Fruit fly (Drosophila melanogaster) whole organism, embryonic: ENCODE measurements around the gene CG16957.
A peak's percentile ranks its signal among the peaks of the same experiment; 100 is the strongest.

ENCODE experiments used
- Adf1 ChIP-seq: fragments of 200-800 bp; sonication (Bioruptor generic); IDR thresholded peaks from 2 replicates; pipeline ENCODE4 v1.3.6; 2022; ENCODE audit warnings: missing biosample characterization, missing genetic modification characterization
- Bdp1 ChIP-seq: fragments of 200-800 bp; sonication (Bioruptor generic); optimal IDR thresholded peaks from 3 replicates; lab custom pipeline; 2016; ENCODE audit warnings: missing biosample characterization, missing genetic modification characterization
- C15 ChIP-seq: fragments of 200-800 bp; sonication (Bioruptor generic); IDR thresholded peaks from 3 replicates; pipeline ENCODE4 v1.3.6; 2022; ENCODE audit warnings: missing biosample characterization, missing genetic modification characterization
- CG11456 ChIP-seq: fragments of 200-800 bp; sonication (Bioruptor generic); IDR thresholded peaks from 3 replicates; pipeline ENCODE4 v1.3.6; 2022; ENCODE audit warnings: missing biosample characterization, missing genetic modification characterization
- CG11560 ChIP-seq: fragments of 200-800 bp; sonication (Bioruptor generic); IDR thresholded peaks from 3 replicates; pipeline ENCODE4 v1.3.6; 2022; ENCODE audit warnings: missing biosample characterization, missing genetic modification characterization
- CG12659 ChIP-seq: fragments of 200-800 bp; sonication (Bioruptor generic); optimal IDR thresholded peaks from 3 replicates; lab custom pipeline; 2017; ENCODE audit warnings: mild to moderate bottlenecking, missing biosample characterization, missing genetic modification reagents, missing genetic modification characterization
- CG13287 ChIP-seq: fragments of 200-800 bp; sonication (Bioruptor generic); IDR thresholded peaks from 2 replicates; pipeline ENCODE4 v1.3.6; 2022; ENCODE audit warnings: missing biosample characterization, missing genetic modification characterization; ENCODE audit not compliant: partially characterized antibody
- CG14014 ChIP-seq: fragments of 200-800 bp; sonication (Bioruptor generic); IDR thresholded peaks from 2 replicates; pipeline ENCODE4 v1.3.6; 2022; ENCODE audit warnings: missing biosample characterization, missing genetic modification characterization
- CG1602 ChIP-seq: fragments of 200-800 bp; sonication (Bioruptor generic); optimal IDR thresholded peaks from 3 replicates; lab custom pipeline; 2016; ENCODE audit warnings: missing biosample characterization, missing genetic modification characterization
- CG16815 ChIP-seq: fragments of 200-800 bp; sonication (Bioruptor generic); optimal IDR thresholded peaks from 3 replicates; lab custom pipeline; 2017; ENCODE audit warnings: missing biosample characterization, mild to moderate bottlenecking, missing genetic modification characterization
- CG17829 ChIP-seq: fragments of 200-800 bp; optimal IDR thresholded peaks from 2 replicates; lab custom pipeline; 2019; ENCODE audit warnings: missing biosample characterization, mild to moderate bottlenecking, missing genetic modification characterization, moderate library complexity
- CG18262 ChIP-seq: fragments of 200-800 bp; optimal IDR thresholded peaks from 3 replicates; lab custom pipeline; 2019; ENCODE audit warnings: missing biosample characterization, mild to moderate bottlenecking, missing genetic modification characterization, moderate library complexity
- CG18599 ChIP-seq: fragments of 200-800 bp; sonication (Bioruptor generic); optimal IDR thresholded peaks from 3 replicates; lab custom pipeline; 2017; ENCODE audit warnings: missing biosample characterization, missing genetic modification characterization, mild to moderate bottlenecking, moderate library complexity, missing genetic modification reagents
- CG2202 ChIP-seq: fragments of 200-800 bp; sonication (Bioruptor generic); optimal IDR thresholded peaks from 2 replicates; lab custom pipeline; 2018; ENCODE audit warnings: missing biosample characterization, mild to moderate bottlenecking, missing genetic modification characterization
- CG30403 ChIP-seq: fragments of 200-800 bp; sonication (Bioruptor generic); optimal IDR thresholded peaks from 3 replicates; lab custom pipeline; 2016; ENCODE audit warnings: missing biosample characterization, missing genetic modification characterization
- CG3065 ChIP-seq: fragments of 200-800 bp; sonication (Bioruptor generic); optimal IDR thresholded peaks from 2 replicates; lab custom pipeline; 2016; ENCODE audit warnings: missing biosample characterization, missing genetic modification characterization
- CG3163 ChIP-seq: fragments of 200-800 bp; sonication (Bioruptor generic); optimal IDR thresholded peaks from 3 replicates; lab custom pipeline; 2016; ENCODE audit warnings: missing biosample characterization, missing genetic modification characterization
- CG32772 ChIP-seq: fragments of 200-800 bp; sonication (Bioruptor generic); IDR thresholded peaks from 2 replicates; pipeline ENCODE4 v1.3.6; 2022; ENCODE audit warnings: missing biosample characterization, missing genetic modification characterization
- CG4617 ChIP-seq: fragments of 200-800 bp; sonication (Bioruptor generic); optimal IDR thresholded peaks from 3 replicates; lab custom pipeline; 2016; ENCODE audit warnings: missing biosample characterization, missing genetic modification characterization, borderline replicate concordance
- CG4820 ChIP-seq: fragments of 200-800 bp; sonication (Bioruptor generic); optimal IDR thresholded peaks from 3 replicates; lab custom pipeline; 2016; ENCODE audit warnings: missing biosample characterization, missing genetic modification characterization
- CG5245 ChIP-seq: fragments of 200-800 bp; sonication (Bioruptor generic); optimal IDR thresholded peaks from 3 replicates; lab custom pipeline; 2016; ENCODE audit warnings: missing biosample characterization, missing genetic modification characterization
- CG5953 ChIP-seq: fragments of 200-800 bp; sonication (Bioruptor generic); IDR thresholded peaks from 2 replicates; pipeline ENCODE4 v1.3.6; 2022; ENCODE audit warnings: missing biosample characterization, missing genetic modification characterization
- CG6854 ChIP-seq: fragments of 200-800 bp; sonication (Bioruptor generic); optimal IDR thresholded peaks from 3 replicates; lab custom pipeline; 2017; ENCODE audit warnings: missing biosample characterization, mild to moderate bottlenecking, missing genetic modification characterization
- CG7786 ChIP-seq: fragments of 200-800 bp; sonication (Bioruptor generic); optimal IDR thresholded peaks from 2 replicates; lab custom pipeline; 2016; ENCODE audit warnings: missing biosample characterization, missing genetic modification characterization
- CG7839 ChIP-seq: fragments of 200-800 bp; sonication (Bioruptor generic); optimal IDR thresholded peaks from 3 replicates; lab custom pipeline; 2018; ENCODE audit warnings: missing biosample characterization, mild to moderate bottlenecking, missing genetic modification characterization, moderate library complexity
- CG9609 ChIP-seq: fragments of 200-800 bp; sonication (Bioruptor generic); optimal IDR thresholded peaks from 3 replicates; lab custom pipeline; 2016; ENCODE audit warnings: missing biosample characterization, missing genetic modification characterization
- CkIIα-i1 ChIP-seq: fragments of 200-800 bp; sonication (Bioruptor generic); IDR thresholded peaks from 2 replicates; pipeline ENCODE4 v1.3.6; 2022; ENCODE audit warnings: missing biosample characterization, missing genetic modification characterization
- CoRest ChIP-seq: fragments of 200-800 bp; sonication (Bioruptor generic); optimal IDR thresholded peaks from 3 replicates; lab custom pipeline; 2018; ENCODE audit warnings: missing biosample characterization, mild to moderate bottlenecking, missing genetic modification characterization, moderate library complexity
- Doc3 ChIP-seq: fragments of 200-800 bp; sonication (Bioruptor generic); IDR thresholded peaks from 3 replicates; pipeline ENCODE4 v1.3.6; 2022; ENCODE audit warnings: missing biosample characterization, missing genetic modification characterization; ENCODE audit not compliant: partially characterized antibody
- Dref ChIP-seq: fragments of 200-800 bp; sonication (Bioruptor generic); IDR thresholded peaks from 2 replicates; pipeline ENCODE4 v1.3.6; 2022; ENCODE audit warnings: missing biosample characterization, missing genetic modification characterization
- Eip74EF ChIP-seq, 2 experiments: fragments of 200-800 bp in 1 of 2; fragments of >200 bp in 1 of 2; sonication (Bioruptor generic) in 1 of 2; optimal IDR thresholded peaks; 2 replicates each; lab custom pipeline; 2017 to 2019; ENCODE audit warnings: missing biosample characterization in 2 of 2, missing genetic modification characterization in 2 of 2, mild to moderate bottlenecking in 1 of 2, moderate library complexity in 1 of 2
- GATAe ChIP-seq: fragments of 200-800 bp; sonication (Bioruptor generic); conservative IDR thresholded peaks from 2 replicates; pipeline ENCODE4 v1.3.6; 2022; ENCODE audit warnings: missing biosample characterization, missing genetic modification characterization
- Hr51 ChIP-seq, 2 experiments: fragments of 200-800 bp; sonication (Bioruptor generic); optimal IDR thresholded peaks; 2 replicates in 1 of 2; 3 replicates in 1 of 2; lab custom pipeline; 2016 to 2018; ENCODE audit warnings: missing biosample characterization in 2 of 2, missing genetic modification characterization in 2 of 2, mild to moderate bottlenecking in 1 of 2, moderate library complexity in 1 of 2
- Hsf ChIP-seq: fragments of 200-800 bp; sonication (Bioruptor generic); optimal IDR thresholded peaks from 3 replicates; lab custom pipeline; 2016; ENCODE audit warnings: missing biosample characterization, missing genetic modification characterization
- Mrtf ChIP-seq: fragments of 200-800 bp; sonication (Bioruptor generic); IDR thresholded peaks from 3 replicates; pipeline ENCODE4 v1.3.6; 2022; ENCODE audit warnings: missing biosample characterization, missing genetic modification characterization
- Rfx ChIP-seq: fragments of 200-800 bp; sonication (Bioruptor generic); IDR thresholded peaks from 2 replicates; pipeline ENCODE4 v1.3.6; 2022; ENCODE audit warnings: missing biosample characterization, missing genetic modification characterization
- Sin3A ChIP-seq: fragments of >200 bp; optimal IDR thresholded peaks from 2 replicates; lab custom pipeline; 2018
- Xrp1 ChIP-seq: fragments of 200-800 bp; sonication (Bioruptor generic); IDR thresholded peaks from 2 replicates; pipeline ENCODE4 v1.3.6; 2022; ENCODE audit warnings: missing biosample characterization, missing genetic modification characterization
- ab ChIP-seq: fragments of 200-800 bp; sonication (Bioruptor generic); optimal IDR thresholded peaks from 2 replicates; lab custom pipeline; 2016; ENCODE audit warnings: missing biosample characterization, missing genetic modification characterization
- ara ChIP-seq: fragments of 200-800 bp; sonication (Bioruptor generic); IDR thresholded peaks from 2 replicates; pipeline ENCODE4 v1.3.6; 2022; ENCODE audit warnings: missing biosample characterization, missing genetic modification characterization
- bigmax ChIP-seq: fragments of 200-800 bp; sonication (Bioruptor generic); optimal IDR thresholded peaks from 2 replicates; lab custom pipeline; 2018; ENCODE audit warnings: missing biosample characterization, mild to moderate bottlenecking, missing genetic modification characterization
- grau ChIP-seq: fragments of 200-800 bp; optimal IDR thresholded peaks from 3 replicates; lab custom pipeline; 2019; ENCODE audit warnings: missing biosample characterization, mild to moderate bottlenecking, missing genetic modification characterization, moderate library complexity
- her ChIP-seq: fragments of 200-800 bp; sonication (Bioruptor generic); optimal IDR thresholded peaks from 2 replicates; lab custom pipeline; 2016; ENCODE audit warnings: missing biosample characterization, missing genetic modification characterization
- insv ChIP-seq, 2 experiments: fragments of 200-800 bp; sonication (Bioruptor generic); optimal IDR thresholded peaks; 3 replicates each; lab custom pipeline; 2016 to 2018; ENCODE audit warnings: missing biosample characterization in 2 of 2, missing genetic modification characterization in 2 of 2
- oc ChIP-seq: fragments of 200-800 bp; sonication (Bioruptor generic); optimal IDR thresholded peaks from 2 replicates; lab custom pipeline; 2018; ENCODE audit warnings: missing biosample characterization, mild to moderate bottlenecking, missing genetic modification characterization, moderate library complexity
- pnt ChIP-seq: fragments of 200-800 bp; sonication (Bioruptor generic); optimal IDR thresholded peaks from 3 replicates; lab custom pipeline; 2016; ENCODE audit warnings: missing biosample characterization, missing genetic modification characterization
- pros ChIP-seq: fragments of 200-800 bp; sonication (Bioruptor generic); optimal IDR thresholded peaks from 3 replicates; lab custom pipeline; 2019; ENCODE audit warnings: missing biosample characterization, mild to moderate bottlenecking, missing genetic modification characterization, moderate library complexity
- pum ChIP-seq: fragments of 200-800 bp; sonication (Bioruptor generic); optimal IDR thresholded peaks from 2 replicates; lab custom pipeline; 2016; ENCODE audit warnings: missing biosample characterization, missing genetic modification characterization
- sisA ChIP-seq: fragments of 200-800 bp; sonication (Bioruptor generic); IDR thresholded peaks from 2 replicates; pipeline ENCODE4 v1.3.6; 2022; ENCODE audit warnings: missing biosample characterization, missing genetic modification characterization
- slou ChIP-seq: fragments of 200-800 bp; sonication (Bioruptor generic); optimal IDR thresholded peaks from 3 replicates; lab custom pipeline; 2016; ENCODE audit warnings: missing biosample characterization, missing genetic modification characterization
- tgo ChIP-seq: fragments of 200-800 bp; sonication (Bioruptor generic); IDR thresholded peaks from 3 replicates; pipeline ENCODE4 v1.3.6; 2022; ENCODE audit warnings: missing biosample characterization, missing genetic modification characterization

Gene CG16957

dm6 chr2L:13382351-13383029, 13.5 kb downstream of the CG16957 start, which contains the start of gene loqs (continued):
- TF ChIP-seq CG4820 (GFP tag; lab: Kevin White, UChicago) (peak; percentile 22), CkIIα-i1 (GFP tag; lab: Robert Waterston, UW) (no peak), tgo (GFP tag; lab: Robert Waterston, UW) (no peak), CG11456 (GFP tag; lab: Robert Waterston, UW) (no peak), CG3163 (GFP tag; lab: Kevin White, UChicago) (no peak), CG5245 (GFP tag; lab: Kevin White, UChicago) (no peak), CG12659 (GFP tag; lab: Kevin White, UChicago) (peak; percentile 49), CG30403 (GFP tag; lab: Kevin White, UChicago) (peak; percentile 18), pros (GFP tag; lab: Kevin White, UChicago) (no peak), Hr51 (GFP tag; optimal IDR thresholded peaks at IDR 0.05; lab: Kevin White, UChicago) (no peak), Hsf (GFP tag; lab: Kevin White, UChicago) (no peak), her (GFP tag; lab: Kevin White, UChicago) (no peak), bigmax (GFP tag; lab: Kevin White, UChicago) (no peak), CG2202 (tag; lab: Kevin White, UChicago) (no peak), CoRest (tag; lab: Kevin White, UChicago) (peak; percentile 3), CG6854 (GFP tag; lab: Kevin White, UChicago) (no peak), Sin3A (lab: Kevin White, UChicago) (no peak), CG7839 (tag; lab: Kevin White, UChicago) (no peak), Mrtf (no peak), CG4617 (GFP tag; lab: Kevin White, UChicago) (peak; percentile 31), grau (tag; lab: Kevin White, UChicago) (peak; percentile 29), Rfx (peak; percentile 14; the same call in 1 of the 2 replicates), sisA (GFP tag; lab: Robert Waterston, UW) (no peak), CG18262 (tag; lab: Kevin White, UChicago) (peak; percentile 7), GATAe (GFP tag; lab: Robert Waterston, UW) (no peak), CG5953 (no peak), Xrp1 (no peak), ab (no peak), CG14014 (no peak), CG1602 (GFP tag; lab: Kevin White, UChicago) (no peak), slou (GFP tag; lab: Kevin White, UChicago) (no peak), Doc3 (peak; percentile 39; the same call in 1 of the 3 replicates), pum (GFP tag; lab: Kevin White, UChicago) (no peak), CG18599 (GFP tag; lab: Kevin White, UChicago) (no peak), Dref (GFP tag; lab: Robert Waterston, UW) (peak; percentile 55), CG3065 (GFP tag; lab: Kevin White, UChicago) (no peak), CG17829 (tag; lab: Kevin White, UChicago) (peak; percentile 18), CG11560 (no peak), ara (no peak), Bdp1 (GFP tag; lab: Kevin White, UChicago) (no peak), CG9609 (no peak), insv (GFP tag; optimal IDR thresholded peaks at IDR 0.05; lab: Kevin White, UChicago) (no peak), oc (tag; lab: Kevin White, UChicago) (no peak), CG13287 (GFP tag; lab: Robert Waterston, UW) (peak; percentile 67), pnt (GFP tag; lab: Kevin White, UChicago) (no peak), Adf1 (GFP tag; lab: Robert Waterston, UW) (no peak), CG32772 (no peak), C15 (GFP tag; lab: Robert Waterston, UW) (no peak), CG7786 (GFP tag; lab: Kevin White, UChicago) (no peak), Eip74EF (GFP tag; optimal IDR thresholded peaks at IDR 0.05; lab: Kevin White, UChicago) (no peak), CG16815 (GFP tag; lab: Kevin White, UChicago) (no peak)
